Worm (Caenorhabditis elegans): Measurements from ENCODE around the gene zipt-15.

DNA sequence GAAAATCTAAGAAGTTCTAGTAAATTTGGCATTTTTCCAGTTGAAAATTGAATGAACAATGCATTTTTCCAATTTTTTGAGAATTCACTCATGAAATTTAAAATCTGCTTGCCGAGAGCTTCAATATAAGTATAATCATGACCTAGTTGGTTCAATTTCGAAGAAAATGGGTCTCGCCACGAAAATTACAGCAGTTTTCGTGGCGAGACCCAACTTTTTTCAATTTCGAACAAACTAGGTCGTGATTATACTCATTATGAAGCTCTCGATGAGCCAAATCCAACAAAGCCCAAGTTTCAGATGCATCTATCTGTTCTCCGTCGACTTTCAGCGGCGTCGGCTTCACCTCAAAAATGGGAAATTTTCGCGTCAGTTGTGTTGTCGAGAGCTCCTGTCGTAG, 24.2 kb downstream of the zipt-15 start, which contains the start of gene mrpl-46:
- TF ChIP-seq him-1 (tag; optimal IDR thresholded peaks at IDR 0.05) (no peak), dao-5 (tag; optimal IDR thresholded peaks at IDR 0.05) (no peak), W03F9.2 (tag; optimal IDR thresholded peaks at IDR 0.05) (no peak)

Measured in whole organism, L4/young adult.